Worm (Caenorhabditis elegans) whole organism, L2 larva: ENCODE data around the gene K11H3.8.

Source experiments
- F13H6.1 ChIP-seq: sonication (generic microtip); optimal IDR thresholded peaks from 2 replicates; lab custom pipeline; 2016; ENCODE audit warnings: missing genetic modification characterization, missing compliant biosample characterization
- R02D3.7 ChIP-seq: fragments of 150-350 bp; optimal IDR thresholded peaks from 2 replicates; lab custom pipeline; 2014; ENCODE audit warnings: missing biosample characterization, missing genetic modification characterization
- Y55F3AM.14 ChIP-seq: fragments of 200-800 bp; sonication (Bioruptor generic); optimal IDR thresholded peaks from 2 replicates; lab custom pipeline; 2018; ENCODE audit warnings: mild to moderate bottlenecking, missing genetic modification characterization, missing compliant biosample characterization
- ZK546.5 ChIP-seq: sonication (generic microtip); optimal IDR thresholded peaks from 2 replicates; lab custom pipeline; 2017; ENCODE audit warnings: missing biosample characterization, missing genetic modification characterization
- alr-1 ChIP-seq: fragments of 150-350 bp; optimal IDR thresholded peaks from 2 replicates; lab custom pipeline; 2014; ENCODE audit warnings: missing biosample characterization, missing genetic modification characterization
- aly-2 ChIP-seq: fragments of 150-350 bp; optimal IDR thresholded peaks from 2 replicates; lab custom pipeline; 2014; ENCODE audit warnings: missing biosample characterization, missing genetic modification characterization
- ama-1 ChIP-seq: fragments of 150-350 bp; optimal IDR thresholded peaks from 2 replicates; lab custom pipeline; 2018; ENCODE audit warnings: inconsistent platforms
- blmp-1 ChIP-seq: sonication (generic microtip); optimal IDR thresholded peaks from 2 replicates; lab custom pipeline; 2017; ENCODE audit warnings: missing genetic modification characterization, mild to moderate bottlenecking, missing compliant biosample characterization, antibody characterized with exemption, moderate library complexity; ENCODE audit not compliant: insufficient read depth
- ceh-16 ChIP-seq: fragments of 150-350 bp; optimal IDR thresholded peaks from 2 replicates; lab custom pipeline; 2014; ENCODE audit warnings: missing biosample characterization, missing genetic modification characterization
- ceh-82 ChIP-seq: fragments of 150-350 bp; optimal IDR thresholded peaks from 2 replicates; lab custom pipeline; 2014; ENCODE audit warnings: missing biosample characterization, missing genetic modification characterization
- crh-2 ChIP-seq: sonication (generic microtip); optimal IDR thresholded peaks from 2 replicates; lab custom pipeline; 2017; ENCODE audit warnings: missing biosample characterization, missing genetic modification characterization
- dmd-4 ChIP-seq: sonication (generic microtip); optimal IDR thresholded peaks from 2 replicates; lab custom pipeline; 2017; ENCODE audit warnings: missing biosample characterization, missing genetic modification characterization
- egl-27 ChIP-seq: sonication (generic microtip); optimal IDR thresholded peaks from 3 replicates; lab custom pipeline; 2017; ENCODE audit warnings: missing biosample characterization, missing genetic modification reagents, missing genetic modification characterization
- elt-1 ChIP-seq: fragments of 150-350 bp; optimal IDR thresholded peaks from 2 replicates; lab custom pipeline; 2014; ENCODE audit warnings: missing biosample characterization, missing genetic modification characterization
- elt-3 ChIP-seq: sonication (generic microtip); optimal IDR thresholded peaks from 2 replicates; lab custom pipeline; 2017; ENCODE audit warnings: missing biosample characterization, missing genetic modification characterization
- fos-1 ChIP-seq: fragments of 150-350 bp; optimal IDR thresholded peaks from 2 replicates; lab custom pipeline; 2014; ENCODE audit warnings: missing biosample characterization, missing genetic modification characterization
- gmeb-1 ChIP-seq: fragments of 150-350 bp; optimal IDR thresholded peaks from 2 replicates; lab custom pipeline; 2014; ENCODE audit warnings: missing biosample characterization, missing genetic modification characterization
- lin-11 ChIP-seq: fragments of 150-350 bp; sonication (generic microtip); optimal IDR thresholded peaks from 2 replicates; lab custom pipeline; 2014; ENCODE audit warnings: missing biosample characterization, missing genetic modification characterization, inconsistent platforms, mixed read lengths
- lin-13 ChIP-seq: fragments of 150-350 bp; optimal IDR thresholded peaks from 2 replicates; lab custom pipeline; 2014; ENCODE audit warnings: missing biosample characterization, missing genetic modification reagents, missing genetic modification characterization
- lsy-2 ChIP-seq, 2 experiments: fragments of 150-350 bp in 1 of 2; sonication (generic microtip) in 1 of 2; optimal IDR thresholded peaks; 2 replicates each; lab custom pipeline; 2014 to 2017; ENCODE audit warnings: missing biosample characterization in 2 of 2, missing genetic modification characterization in 2 of 2
- mab-5 ChIP-seq: fragments of 150-350 bp; optimal IDR thresholded peaks from 2 replicates; lab custom pipeline; 2014; ENCODE audit warnings: missing biosample characterization, missing genetic modification characterization
- mbf-1 ChIP-seq: sonication (generic microtip); optimal IDR thresholded peaks from 2 replicates; lab custom pipeline; 2017; ENCODE audit warnings: missing biosample characterization, missing genetic modification characterization
- mdl-1 ChIP-seq, 2 experiments: fragments of 150-350 bp in 1 of 2; sonication (generic microtip) in 1 of 2; optimal IDR thresholded peaks; 2 replicates each; lab custom pipeline; 2017; ENCODE audit warnings: missing biosample characterization in 2 of 2, missing genetic modification characterization in 2 of 2
- nhr-10 ChIP-seq: sonication (generic microtip); optimal IDR thresholded peaks from 2 replicates; lab custom pipeline; 2017; ENCODE audit warnings: missing biosample characterization, missing genetic modification characterization
- nhr-11 ChIP-seq: fragments of 150-350 bp; optimal IDR thresholded peaks from 2 replicates; lab custom pipeline; 2014; ENCODE audit warnings: missing biosample characterization, missing genetic modification characterization
- nhr-12 ChIP-seq: fragments of 150-350 bp; optimal IDR thresholded peaks from 2 replicates; lab custom pipeline; 2014; ENCODE audit warnings: missing biosample characterization, missing genetic modification characterization
- nhr-129 ChIP-seq: fragments of 150-350 bp; optimal IDR thresholded peaks from 2 replicates; lab custom pipeline; 2014; ENCODE audit warnings: missing biosample characterization, missing genetic modification characterization
- nhr-237 ChIP-seq: fragments of 150-350 bp; optimal IDR thresholded peaks from 2 replicates; lab custom pipeline; 2014; ENCODE audit warnings: missing biosample characterization, missing genetic modification characterization
- nhr-25 ChIP-seq: fragments of 150-350 bp; sonication (generic microtip); optimal IDR thresholded peaks from 3 replicates; lab custom pipeline; 2014; ENCODE audit warnings: missing biosample characterization, missing genetic modification characterization
- nhr-6 ChIP-seq: fragments of 150-350 bp; optimal IDR thresholded peaks from 2 replicates; lab custom pipeline; 2014; ENCODE audit warnings: missing biosample characterization, missing genetic modification characterization
- nhr-77 ChIP-seq: fragments of 150-350 bp; optimal IDR thresholded peaks from 2 replicates; lab custom pipeline; 2014; ENCODE audit warnings: missing biosample characterization, missing genetic modification characterization
- peb-1 ChIP-seq: fragments of 150-350 bp; optimal IDR thresholded peaks from 2 replicates; lab custom pipeline; 2014; ENCODE audit warnings: missing biosample characterization, missing genetic modification characterization
- skn-1 ChIP-seq: sonication (generic microtip); optimal IDR thresholded peaks from 2 replicates; lab custom pipeline; 2017; ENCODE audit warnings: missing biosample characterization, missing genetic modification characterization
- sma-3 ChIP-seq: sonication (generic microtip); optimal IDR thresholded peaks from 2 replicates; lab custom pipeline; 2016; ENCODE audit warnings: missing genetic modification reagents, missing genetic modification characterization, missing compliant biosample characterization
- snpc-4 ChIP-seq: fragments of 150-350 bp; optimal IDR thresholded peaks from 2 replicates; lab custom pipeline; 2014; ENCODE audit warnings: missing biosample characterization, missing genetic modification characterization
- unc-39 ChIP-seq: fragments of 150-350 bp; optimal IDR thresholded peaks from 2 replicates; lab custom pipeline; 2014; ENCODE audit warnings: missing biosample characterization, missing genetic modification characterization
- unc-55 ChIP-seq: fragments of 150-350 bp; sonication (generic microtip); optimal IDR thresholded peaks from 3 replicates; lab custom pipeline; 2014; ENCODE audit warnings: missing biosample characterization, missing genetic modification reagents, missing genetic modification characterization
- unc-62 ChIP-seq: fragments of 150-350 bp; optimal IDR thresholded peaks from 2 replicates; lab custom pipeline; 2014; ENCODE audit warnings: missing biosample characterization, missing genetic modification reagents, missing genetic modification characterization
- ztf-1 ChIP-seq: fragments of 200-800 bp; sonication (Bioruptor generic); conservative IDR thresholded peaks from 2 replicates; pipeline ENCODE4 v1.3.6; 2022; ENCODE audit warnings: missing genetic modification characterization, missing compliant biosample characterization
- ztf-11 ChIP-seq: sonication (generic microtip); optimal IDR thresholded peaks from 2 replicates; lab custom pipeline; 2017; ENCODE audit warnings: missing biosample characterization, missing genetic modification characterization
- ztf-4 ChIP-seq: fragments of 150-350 bp; optimal IDR thresholded peaks from 2 replicates; lab custom pipeline; 2014; ENCODE audit warnings: missing biosample characterization, missing genetic modification characterization

K11H3.8 gene

ce11 chrIII:9818763-9819162 lies 16.2 kb upstream of the K11H3.8 start, which contains the start of gene panl-3 (continued):
- TF ChIP-seq blmp-1 (tag; lab: Kevin White, UChicago), result peak; percentile 4
- no peak for TF ChIP-seq ama-1 (lab: Kevin White, UChicago)
- TF ChIP-seq elt-3 (tag; lab: Kevin White, UChicago), result no peak
- no peak for TF ChIP-seq alr-1 (tag; lab: Kevin White, UChicago)
- no peak for TF ChIP-seq ztf-1
- no peak for TF ChIP-seq aly-2
- TF ChIP-seq nhr-11 (tag; lab: Kevin White, UChicago), result no peak
- peak; percentile 72 for TF ChIP-seq sma-3 (GFP tag; lab: Kevin White, UChicago)
- no peak for TF ChIP-seq skn-1 (tag; lab: Kevin White, UChicago)
- TF ChIP-seq nhr-25 (tag; lab: Kevin White, UChicago), result peak; percentile 67
- TF ChIP-seq F13H6.1 (tag; lab: Kevin White, UChicago), result peak; percentile 55
- TF ChIP-seq fos-1, result peak; percentile 12
- TF ChIP-seq unc-55, result peak; percentile 56
- TF ChIP-seq ztf-4 (tag; lab: Kevin White, UChicago), result peak; percentile 0
- TF ChIP-seq lsy-2 (tag; optimal IDR thresholded peaks at IDR 0.05; lab: Kevin White, UChicago), result peak; percentile 42 to 75
- TF ChIP-seq ztf-11, result no peak
- peak; percentile 65 for TF ChIP-seq gmeb-1 (tag; lab: Kevin White, UChicago)
- TF ChIP-seq dmd-4, result no peak
- no peak for TF ChIP-seq mab-5 (tag; lab: Kevin White, UChicago)
- TF ChIP-seq crh-2 (tag; lab: Kevin White, UChicago), result peak; percentile 53
- TF ChIP-seq lin-11 (tag; lab: Kevin White, UChicago), result peak; percentile 41
- no peak for TF ChIP-seq egl-27 (tag; lab: Kevin White, UChicago)
- no peak for TF ChIP-seq mbf-1 (tag; lab: Kevin White, UChicago)
- no peak for TF ChIP-seq ceh-16 (tag; lab: Kevin White, UChicago)
- no peak for TF ChIP-seq ceh-82 (tag; lab: Kevin White, UChicago)
- no peak for TF ChIP-seq elt-1 (tag; lab: Kevin White, UChicago)
- no peak for TF ChIP-seq nhr-237 (tag; lab: Kevin White, UChicago)

ce11 chrIII:9822942-9823341 lies 12.0 kb upstream of the K11H3.8 start, which contains the start of gene arl-5:
TSS of gene arl-5 (plus strand) at chrIII:9823242.
- TF ChIP-seq nhr-6 (tag; lab: Kevin White, UChicago) (no peak), R02D3.7 (tag; lab: Kevin White, UChicago) (no peak), gmeb-1 (tag; lab: Kevin White, UChicago) (no peak), snpc-4 (no peak), peb-1 (tag; lab: Kevin White, UChicago) (no peak), egl-27 (tag; lab: Kevin White, UChicago) (no peak), ZK546.5 (tag; lab: Kevin White, UChicago) (no peak), unc-62 (GFP tag; lab: Kevin White, UChicago) (no peak), Y55F3AM.14 (GFP tag; lab: Kevin White, UChicago) (no peak)
- TF ChIP-seq, all 48 proteins: peak for 0

- TF ChIP-seq skn-1 (tag; lab: Kevin White, UChicago) (no peak), nhr-237 (tag; lab: Kevin White, UChicago) (no peak), nhr-10 (tag; lab: Kevin White, UChicago) (no peak), unc-39 (no peak), mbf-1 (tag; lab: Kevin White, UChicago) (no peak), crh-2 (tag; lab: Kevin White, UChicago) (no peak)
- TF ChIP-seq, all 48 proteins: peak for 0
Measured at ce11 chrIII:9823748-9824147, 11.2 kb upstream of the K11H3.8 start.

- TF ChIP-seq ztf-11 (no peak), Y55F3AM.14 (GFP tag; lab: Kevin White, UChicago) (no peak), nhr-6 (tag; lab: Kevin White, UChicago) (no peak), nhr-237 (tag; lab: Kevin White, UChicago) (no peak), ceh-16 (tag; lab: Kevin White, UChicago) (no peak), elt-3 (tag; lab: Kevin White, UChicago) (no peak), ztf-4 (tag; lab: Kevin White, UChicago) (peak; percentile 78), crh-2 (tag; lab: Kevin White, UChicago) (peak; percentile 18), ama-1 (lab: Kevin White, UChicago) (peak; percentile 67), lsy-2 (tag; optimal IDR thresholded peaks at IDR 0.05; lab: Kevin White, UChicago) (peak in 1 of 2 experiments; percentile 32), unc-55 (no peak), nhr-12 (tag; lab: Kevin White, UChicago) (no peak), F13H6.1 (tag; lab: Kevin White, UChicago) (no peak), unc-62 (GFP tag; lab: Kevin White, UChicago) (no peak), gmeb-1 (tag; lab: Kevin White, UChicago) (no peak), peb-1 (tag; lab: Kevin White, UChicago) (no peak), nhr-25 (tag; lab: Kevin White, UChicago) (peak; percentile 2), aly-2 (no peak), skn-1 (tag; lab: Kevin White, UChicago) (no peak), mbf-1 (tag; lab: Kevin White, UChicago) (no peak), mdl-1 (tag; optimal IDR thresholded peaks at IDR 0.05; lab: Kevin White, UChicago) (no peak), fos-1 (no peak), mab-5 (tag; lab: Kevin White, UChicago) (no peak), sma-3 (GFP tag; lab: Kevin White, UChicago) (peak; percentile 40), nhr-77 (tag; lab: Kevin White, UChicago) (no peak), nhr-129 (tag; lab: Kevin White, UChicago) (no peak), lin-13 (GFP tag; lab: Kevin White, UChicago) (peak; percentile 11), R02D3.7 (tag; lab: Kevin White, UChicago) (no peak), nhr-11 (tag; lab: Kevin White, UChicago) (no peak), egl-27 (tag; lab: Kevin White, UChicago) (no peak), snpc-4 (no peak), ceh-82 (tag; lab: Kevin White, UChicago) (no peak)
Measured at ce11 chrIII:9824330-9824934, 10.6 kb upstream of the K11H3.8 start, which contains the start of gene lin-52. TSS of gene lin-52 (minus strand) at chrIII:9824750.
